Worm (Caenorhabditis elegans): ENCODE measurements around the gene adt-1.

ce11 chrX:12633862-12634404 is 44.7 kb upstream of the adt-1 start, which contains the start of gene ivns-1:
- TF ChIP-seq ztf-28 (GFP tag; IDR thresholded peaks at IDR 0.05) (no peak), snpc-3.4 (tag; optimal IDR thresholded peaks at IDR 0.05) (no peak), xnd-1 (tag; optimal IDR thresholded peaks at IDR 0.05) (no peak), unc-62 (GFP tag; optimal IDR thresholded peaks at IDR 0.05) (no peak), dpl-1 (GFP tag; optimal IDR thresholded peaks at IDR 0.05) (no peak), C17E4.6 (GFP tag; IDR thresholded peaks at IDR 0.05) (no peak), ama-1 (optimal IDR thresholded peaks at IDR 0.05) (no peak), ama-1 (GFP tag; optimal IDR thresholded peaks at IDR 0.05) (no peak), nhr-90 (tag; optimal IDR thresholded peaks at IDR 0.05) (no peak), ets-4 (GFP tag; optimal IDR thresholded peaks at IDR 0.05) (no peak)
